Worm (Caenorhabditis elegans) whole organism, L1 larva: ENCODE results near the gene col-98.

Experiments used
- C34B4.2 ChIP-seq: sonication (generic microtip); optimal IDR thresholded peaks from 2 replicates; lab custom pipeline; 2017; ENCODE audit warnings: mild to moderate bottlenecking, missing genetic modification characterization, missing compliant biosample characterization
- F16B12.6 ChIP-seq: fragments of 150-350 bp; optimal IDR thresholded peaks from 2 replicates; lab custom pipeline; 2014; ENCODE audit warnings: missing biosample characterization, missing genetic modification characterization
- Y116A8C.19 ChIP-seq: sonication (generic microtip); optimal IDR thresholded peaks from 2 replicates; lab custom pipeline; 2016; ENCODE audit warnings: missing compliant biosample characterization, missing genetic modification characterization, borderline replicate concordance
- alr-1 ChIP-seq: fragments of 200-800 bp; sonication (Bioruptor generic); optimal IDR thresholded peaks from 2 replicates; lab custom pipeline; 2018; ENCODE audit warnings: borderline replicate concordance, mild to moderate bottlenecking, missing genetic modification characterization, missing compliant biosample characterization
- aly-2 ChIP-seq: fragments of 150-350 bp; optimal IDR thresholded peaks from 2 replicates; lab custom pipeline; 2014; ENCODE audit warnings: missing biosample characterization, missing genetic modification characterization
- ceh-8 ChIP-seq: fragments of 200-800 bp; sonication (Bioruptor generic); optimal IDR thresholded peaks from 2 replicates; lab custom pipeline; 2018; ENCODE audit warnings: mild to moderate bottlenecking, missing genetic modification characterization, moderate library complexity, missing compliant biosample characterization
- ceh-82 ChIP-seq, 3 experiments: fragments of 150-350 bp in 1 of 3; sonication (generic microtip) in 2 of 3; optimal IDR thresholded peaks; 2 replicates each; lab custom pipeline; 2014 to 2017; ENCODE audit warnings: missing biosample characterization in 3 of 3, missing genetic modification characterization in 3 of 3
- ceh-88 ChIP-seq: fragments of 200-800 bp; sonication (Bioruptor generic); IDR thresholded peaks from 2 replicates; pipeline ENCODE4 v1.3.6; 2022; ENCODE audit warnings: missing genetic modification characterization, missing compliant biosample characterization
- ceh-90 ChIP-seq: sonication (generic microtip); optimal IDR thresholded peaks from 2 replicates; lab custom pipeline; 2016; ENCODE audit warnings: missing genetic modification characterization, missing compliant biosample characterization
- efl-3 ChIP-seq: fragments of 200-800 bp; sonication (Bioruptor generic); optimal IDR thresholded peaks from 2 replicates; lab custom pipeline; 2018; ENCODE audit warnings: mild to moderate bottlenecking, missing genetic modification characterization, missing compliant biosample characterization
- elt-2 ChIP-seq: sonication (generic microtip); optimal IDR thresholded peaks from 2 replicates; lab custom pipeline; 2016; ENCODE audit warnings: missing genetic modification characterization, mild to moderate bottlenecking, inconsistent platforms, missing compliant biosample characterization, missing genetic modification reagents
- fkh-10 ChIP-seq: sonication (generic microtip); optimal IDR thresholded peaks from 2 replicates; lab custom pipeline; 2017; ENCODE audit warnings: missing biosample characterization, missing genetic modification reagents, missing genetic modification characterization
- fkh-4 ChIP-seq: sonication (generic microtip); optimal IDR thresholded peaks from 2 replicates; lab custom pipeline; 2016; ENCODE audit warnings: missing compliant biosample characterization, missing genetic modification characterization, borderline replicate concordance
- fkh-8 ChIP-seq: sonication (generic microtip); optimal IDR thresholded peaks from 2 replicates; lab custom pipeline; 2016; ENCODE audit warnings: mild to moderate bottlenecking, missing genetic modification characterization, missing compliant biosample characterization
- fos-1 ChIP-seq: fragments of 150-350 bp; optimal IDR thresholded peaks from 2 replicates; lab custom pipeline; 2014; ENCODE audit warnings: missing biosample characterization, missing genetic modification characterization
- hpl-2 ChIP-seq: fragments of 150-350 bp; optimal IDR thresholded peaks from 2 replicates; lab custom pipeline; 2014; ENCODE audit warnings: missing biosample characterization, missing genetic modification reagents, missing genetic modification characterization
- jun-1 ChIP-seq: fragments of 150-350 bp; optimal IDR thresholded peaks from 2 replicates; lab custom pipeline; 2014; ENCODE audit warnings: missing biosample characterization, missing genetic modification reagents, missing genetic modification characterization
- lin-14 ChIP-seq: fragments of 200-800 bp; sonication (Bioruptor generic); optimal IDR thresholded peaks from 2 replicates; lab custom pipeline; 2018; ENCODE audit warnings: mild to moderate bottlenecking, missing genetic modification characterization, moderate library complexity, missing compliant biosample characterization
- lin-15B ChIP-seq: fragments of 150-350 bp; sonication (generic microtip); optimal IDR thresholded peaks from 3 replicates; lab custom pipeline; 2014; ENCODE audit warnings: missing biosample characterization, missing genetic modification characterization
- lin-39 ChIP-seq: fragments of 150-350 bp; optimal IDR thresholded peaks from 2 replicates; lab custom pipeline; 2014; ENCODE audit warnings: missing biosample characterization, missing genetic modification reagents, missing genetic modification characterization
- lir-3 ChIP-seq: sonication (generic microtip); optimal IDR thresholded peaks from 2 replicates; lab custom pipeline; 2016; ENCODE audit warnings: mild to moderate bottlenecking, missing genetic modification characterization, moderate library complexity, missing compliant biosample characterization; ENCODE audit not compliant: poor library complexity
- lsy-2 ChIP-seq, 2 experiments: fragments of 150-350 bp; optimal IDR thresholded peaks; 2 replicates each; lab custom pipeline; 2014; ENCODE audit warnings: missing biosample characterization in 2 of 2, missing genetic modification characterization in 2 of 2
- mdl-1 ChIP-seq, 2 experiments: fragments of 150-350 bp; optimal IDR thresholded peaks; 2 replicates each; lab custom pipeline; 2014 to 2017; ENCODE audit warnings: missing biosample characterization in 2 of 2, missing genetic modification characterization in 2 of 2, inconsistent platforms in 1 of 2
- mef-2 ChIP-seq: fragments of 150-350 bp; optimal IDR thresholded peaks from 2 replicates; lab custom pipeline; 2014; ENCODE audit warnings: missing biosample characterization, missing genetic modification characterization
- mep-1 ChIP-seq: fragments of 150-350 bp; optimal IDR thresholded peaks from 2 replicates; lab custom pipeline; 2014; ENCODE audit warnings: missing biosample characterization, missing genetic modification characterization
- nhr-11 ChIP-seq: fragments of 150-350 bp; optimal IDR thresholded peaks from 2 replicates; lab custom pipeline; 2014; ENCODE audit warnings: missing biosample characterization, missing genetic modification characterization
- nhr-19 ChIP-seq: fragments of 200-800 bp; sonication (Bioruptor generic); conservative IDR thresholded peaks from 2 replicates; pipeline ENCODE4 v1.3.6; 2022; ENCODE audit warnings: missing genetic modification characterization, missing compliant biosample characterization
- nhr-20 ChIP-seq: sonication (generic microtip); optimal IDR thresholded peaks from 2 replicates; lab custom pipeline; 2016; ENCODE audit warnings: mild to moderate bottlenecking, missing genetic modification characterization, missing compliant biosample characterization
- nhr-237 ChIP-seq: fragments of 150-350 bp; optimal IDR thresholded peaks from 2 replicates; lab custom pipeline; 2014; ENCODE audit warnings: missing biosample characterization, missing genetic modification characterization
- nhr-28 ChIP-seq: fragments of 150-350 bp; optimal IDR thresholded peaks from 2 replicates; lab custom pipeline; 2014; ENCODE audit warnings: missing biosample characterization, missing genetic modification characterization
- nhr-77 ChIP-seq: fragments of 150-350 bp; optimal IDR thresholded peaks from 2 replicates; lab custom pipeline; 2014; ENCODE audit warnings: missing biosample characterization, missing genetic modification characterization
- nhr-85 ChIP-seq: sonication (generic microtip); peaks from one replicate; lab custom pipeline; 2016; ENCODE audit warnings: missing genetic modification characterization, inconsistent platforms, missing compliant biosample characterization
- nhr-90 ChIP-seq: sonication (generic microtip); optimal IDR thresholded peaks from 2 replicates; lab custom pipeline; 2016; ENCODE audit warnings: mild to moderate bottlenecking, missing genetic modification characterization, missing compliant biosample characterization; ENCODE audit not compliant: poor library complexity
- pqm-1 ChIP-seq: sonication (generic microtip); optimal IDR thresholded peaks from 3 replicates; lab custom pipeline; 2017; ENCODE audit warnings: missing biosample characterization, missing genetic modification characterization
- rnt-1 ChIP-seq: sonication (generic microtip); optimal IDR thresholded peaks from 2 replicates; lab custom pipeline; 2016; ENCODE audit warnings: mild to moderate bottlenecking, missing genetic modification characterization, moderate library complexity, missing compliant biosample characterization
- snu-23 ChIP-seq: sonication (generic microtip); optimal IDR thresholded peaks from 2 replicates; lab custom pipeline; 2016; ENCODE audit warnings: missing genetic modification characterization, missing compliant biosample characterization
- sptf-1 ChIP-seq: fragments of 150-350 bp; optimal IDR thresholded peaks from 2 replicates; lab custom pipeline; 2014; ENCODE audit warnings: missing biosample characterization, missing genetic modification characterization
- sup-37 ChIP-seq: fragments of 200-800 bp; sonication (Bioruptor generic); optimal IDR thresholded peaks from 2 replicates; lab custom pipeline; 2018; ENCODE audit warnings: mild to moderate bottlenecking, missing genetic modification characterization, missing compliant biosample characterization
- tlp-1 ChIP-seq: fragments of 150-350 bp; optimal IDR thresholded peaks from 2 replicates; lab custom pipeline; 2014; ENCODE audit warnings: missing biosample characterization, missing genetic modification characterization
- unc-130 ChIP-seq: fragments of 150-350 bp; optimal IDR thresholded peaks from 2 replicates; lab custom pipeline; 2017; ENCODE audit warnings: missing biosample characterization, missing genetic modification characterization, inconsistent platforms
- unc-30 ChIP-seq: sonication (generic microtip); optimal IDR thresholded peaks from 2 replicates; lab custom pipeline; 2017; ENCODE audit warnings: missing biosample characterization, missing genetic modification characterization
- unc-86 ChIP-seq: sonication (generic microtip); optimal IDR thresholded peaks from 2 replicates; lab custom pipeline; 2016; ENCODE audit warnings: missing genetic modification characterization, missing compliant biosample characterization
- vab-15 ChIP-seq: sonication (generic microtip); optimal IDR thresholded peaks from 2 replicates; lab custom pipeline; 2017; ENCODE audit warnings: missing genotype, mild to moderate bottlenecking, missing genetic modification characterization, missing compliant biosample characterization
- xbp-1 ChIP-seq: sonication (generic microtip); optimal IDR thresholded peaks from 2 replicates; lab custom pipeline; 2016; ENCODE audit warnings: missing genetic modification characterization, missing compliant biosample characterization

Gene col-98

ce11 chrIII:13067884-13068767 lies 49.3 kb downstream of the col-98 start (continued):
- no peak for TF ChIP-seq unc-30 (tag; lab: Kevin White, UChicago)
- peak; percentile 54 for TF ChIP-seq rnt-1
- TF ChIP-seq nhr-77 (tag; lab: Kevin White, UChicago), result peak; percentile 80
- TF ChIP-seq fkh-8, result peak; percentile 98
- TF ChIP-seq nhr-20 (tag; lab: Kevin White, UChicago), result peak; percentile 83
- peak; percentile 75 to 90 (median 89) for TF ChIP-seq ceh-82 (tag; optimal IDR thresholded peaks at IDR 0.05; lab: Kevin White, UChicago)
- peak; percentile 19 for TF ChIP-seq F16B12.6 (tag; lab: Kevin White, UChicago)
- peak; percentile 89 for TF ChIP-seq mef-2 (tag; lab: Kevin White, UChicago)
- TF ChIP-seq aly-2 (tag; lab: Kevin White, UChicago), result no peak
- peak; percentile 9 for TF ChIP-seq unc-130 (tag; lab: Kevin White, UChicago)
- TF ChIP-seq vab-15 (tag; lab: Kevin White, UChicago), result peak; percentile 38
- peak; percentile 64 for TF ChIP-seq nhr-237 (tag; lab: Kevin White, UChicago)
- no peak for TF ChIP-seq ceh-90 (tag; lab: Kevin White, UChicago)
- TF ChIP-seq elt-2, result peak; percentile 20
- no peak for TF ChIP-seq nhr-28 (tag; lab: Kevin White, UChicago)
- peak; percentile 94 for TF ChIP-seq snu-23 (GFP tag; lab: Kevin White, UChicago)
- peak; percentile 90 for TF ChIP-seq fkh-10
- TF ChIP-seq pqm-1 (tag; lab: Kevin White, UChicago), result no peak
- no peak for TF ChIP-seq C34B4.2 (tag; lab: Kevin White, UChicago)
- TF ChIP-seq sup-37 (GFP tag; lab: Kevin White, UChicago), result no peak
- peak; percentile 91 for TF ChIP-seq mep-1 (tag; lab: Kevin White, UChicago)
- TF ChIP-seq hpl-2 (GFP tag; lab: Kevin White, UChicago), result no peak
- TF ChIP-seq fos-1, result peak; percentile 65
- peak; percentile 32 for TF ChIP-seq lin-15B
- peak; percentile 78 for TF ChIP-seq xbp-1 (tag; lab: Kevin White, UChicago)
- TF ChIP-seq ceh-88 (GFP tag; lab: Robert Waterston, UW), result peak; percentile 73; the same call in 1 of the 2 replicates
- TF ChIP-seq lsy-2 (tag; optimal IDR thresholded peaks at IDR 0.05; lab: Kevin White, UChicago), result peak; percentile 77 to 87
- TF ChIP-seq nhr-90, result peak; percentile 65
- no peak for TF ChIP-seq nhr-11 (tag; lab: Kevin White, UChicago)
- peak; percentile 93 for TF ChIP-seq unc-86
- no peak for TF ChIP-seq alr-1 (tag; lab: Kevin White, UChicago)
- TF ChIP-seq lin-14 (GFP tag; lab: Kevin White, UChicago), result peak; percentile 97
- TF ChIP-seq lin-39 (tag; lab: Kevin White, UChicago), result no peak
- TF ChIP-seq jun-1 (tag; lab: Kevin White, UChicago), result peak; percentile 88
- TF ChIP-seq efl-3 (GFP tag; lab: Kevin White, UChicago), result no peak
- peak; percentile 50 for TF ChIP-seq nhr-19
- TF ChIP-seq sptf-1 (tag; lab: Kevin White, UChicago), result no peak
- peak; percentile 51 to 93 for TF ChIP-seq mdl-1 (tag; optimal IDR thresholded peaks at IDR 0.05; lab: Kevin White, UChicago)
- TF ChIP-seq, all 84 proteins: peak for 54

- no peak for TF ChIP-seq snu-23 (GFP tag; lab: Kevin White, UChicago)
- TF ChIP-seq efl-3 (GFP tag; lab: Kevin White, UChicago), result no peak
- no peak for TF ChIP-seq unc-86
- TF ChIP-seq ceh-8, result no peak
- peak; percentile 66 for TF ChIP-seq nhr-85 (tag; lab: Kevin White, UChicago)
- no peak for TF ChIP-seq fkh-4 (tag; lab: Kevin White, UChicago)
- peak; percentile 1 for TF ChIP-seq mep-1 (tag; lab: Kevin White, UChicago)
- no peak for TF ChIP-seq lir-3 (tag; lab: Kevin White, UChicago)
- TF ChIP-seq Y116A8C.19, result no peak
- no peak for TF ChIP-seq lsy-2 (tag; optimal IDR thresholded peaks at IDR 0.05; lab: Kevin White, UChicago)
- no peak for TF ChIP-seq tlp-1 (tag; lab: Kevin White, UChicago)
Observed at ce11 chrIII:13069416-13069815, 50.6 kb downstream of the col-98 start.
